Fruit fly (Drosophila melanogaster) whole organism, embryonic: ENCODE data around the gene Polr3E.
A peak's percentile ranks its signal among the peaks of the same experiment; 100 is the strongest.

Experiments used
- Abd-B ChIP-seq: fragments of 200-800 bp; sonication (Bioruptor generic); optimal IDR thresholded peaks from 2 replicates; lab custom pipeline; 2018; ENCODE audit warnings: missing biosample characterization, mild to moderate bottlenecking, missing genetic modification characterization, moderate library complexity
- Adf1 ChIP-seq: fragments of 200-800 bp; sonication (Bioruptor generic); IDR thresholded peaks from 2 replicates; pipeline ENCODE4 v1.3.6; 2022; ENCODE audit warnings: missing biosample characterization, missing genetic modification characterization
- Atf6 ChIP-seq: fragments of 200-800 bp; sonication (Bioruptor generic); IDR thresholded peaks from 2 replicates; pipeline ENCODE4 v1.3.6; 2022; ENCODE audit warnings: missing biosample characterization, missing genetic modification characterization
- Bgb ChIP-seq: fragments of 200-800 bp; sonication (Bioruptor generic); IDR thresholded peaks from 2 replicates; pipeline ENCODE4 v1.3.6; 2022; ENCODE audit warnings: missing biosample characterization, missing genetic modification characterization; ENCODE audit not compliant: partially characterized antibody
- CG11504 ChIP-seq: fragments of 200-800 bp; sonication (Bioruptor generic); optimal IDR thresholded peaks from 3 replicates; lab custom pipeline; 2019; ENCODE audit warnings: missing biosample characterization, mild to moderate bottlenecking, missing genetic modification characterization, moderate library complexity
- CG12155 ChIP-seq: fragments of 200-800 bp; sonication (Bioruptor generic); optimal IDR thresholded peaks from 3 replicates; lab custom pipeline; 2016; ENCODE audit warnings: missing biosample characterization, missing genetic modification characterization
- CG12236 ChIP-seq: fragments of 200-800 bp; sonication (Bioruptor generic); optimal IDR thresholded peaks from 2 replicates; lab custom pipeline; 2016; ENCODE audit warnings: missing biosample characterization, missing genetic modification characterization
- CG12942 ChIP-seq: fragments of 200-800 bp; sonication (Bioruptor generic); optimal IDR thresholded peaks from 3 replicates; lab custom pipeline; 2016; ENCODE audit warnings: missing biosample characterization, missing genetic modification characterization
- CG13296 ChIP-seq: fragments of 200-800 bp; sonication (Bioruptor generic); optimal IDR thresholded peaks from 3 replicates; lab custom pipeline; 2018; ENCODE audit warnings: missing biosample characterization, mild to moderate bottlenecking, missing genetic modification characterization
- CG14667 ChIP-seq: fragments of 200-800 bp; sonication (Bioruptor generic); IDR thresholded peaks from 2 replicates; pipeline ENCODE4 v1.3.6; 2022; ENCODE audit warnings: missing biosample characterization, missing genetic modification characterization
- CG17186 ChIP-seq: fragments of 200-800 bp; sonication (Bioruptor generic); optimal IDR thresholded peaks from 3 replicates; lab custom pipeline; 2017; ENCODE audit warnings: missing biosample characterization, missing genetic modification reagents, missing genetic modification characterization
- CG18011 ChIP-seq: fragments of 200-800 bp; sonication (Bioruptor generic); optimal IDR thresholded peaks from 2 replicates; lab custom pipeline; 2017; ENCODE audit warnings: missing biosample characterization, missing genetic modification characterization, mild to moderate bottlenecking, moderate library complexity, missing genotype
- CG30431 ChIP-seq: fragments of 200-800 bp; sonication (Bioruptor generic); optimal IDR thresholded peaks from 2 replicates; lab custom pipeline; 2017; ENCODE audit warnings: missing biosample characterization, missing genetic modification characterization
- CG31365 ChIP-seq: fragments of 200-800 bp; sonication (Bioruptor generic); optimal IDR thresholded peaks from 2 replicates; lab custom pipeline; 2018; ENCODE audit warnings: missing biosample characterization, mild to moderate bottlenecking, missing genetic modification characterization
- CG32772 ChIP-seq: fragments of 200-800 bp; sonication (Bioruptor generic); IDR thresholded peaks from 2 replicates; pipeline ENCODE4 v1.3.6; 2022; ENCODE audit warnings: missing biosample characterization, missing genetic modification characterization
- CG3995 ChIP-seq: fragments of 200-800 bp; sonication (Bioruptor generic); optimal IDR thresholded peaks from 3 replicates; lab custom pipeline; 2016; ENCODE audit warnings: missing biosample characterization, missing genetic modification characterization
- CG7372 ChIP-seq: fragments of 200-800 bp; sonication (Bioruptor generic); IDR thresholded peaks from 2 replicates; pipeline ENCODE4 v1.3.6; 2022; ENCODE audit warnings: missing biosample characterization, missing genetic modification characterization
- CrebB ChIP-seq: fragments of 200-800 bp; sonication (Bioruptor generic); optimal IDR thresholded peaks from 3 replicates; lab custom pipeline; 2018; ENCODE audit warnings: missing biosample characterization, mild to moderate bottlenecking, missing genetic modification characterization
- E2f1 ChIP-seq: fragments of 200-800 bp; sonication (Bioruptor generic); IDR thresholded peaks from 2 replicates; pipeline ENCODE4 v1.3.6; 2022; ENCODE audit warnings: missing biosample characterization, missing genetic modification characterization
- HmgD ChIP-seq: fragments of 200-800 bp; sonication (Bioruptor generic); optimal IDR thresholded peaks from 3 replicates; lab custom pipeline; 2016; ENCODE audit warnings: missing biosample characterization, missing genetic modification characterization
- Hmr ChIP-seq: fragments of 200-800 bp; sonication (Bioruptor generic); optimal IDR thresholded peaks from 3 replicates; lab custom pipeline; 2017; ENCODE audit warnings: mild to moderate bottlenecking, missing biosample characterization, missing genetic modification reagents, missing genetic modification characterization
- Hr51 ChIP-seq, 2 experiments: fragments of 200-800 bp; sonication (Bioruptor generic); optimal IDR thresholded peaks; 2 replicates in 1 of 2; 3 replicates in 1 of 2; lab custom pipeline; 2016 to 2018; ENCODE audit warnings: missing biosample characterization in 2 of 2, missing genetic modification characterization in 2 of 2, mild to moderate bottlenecking in 1 of 2, moderate library complexity in 1 of 2
- Hsf ChIP-seq: fragments of 200-800 bp; sonication (Bioruptor generic); optimal IDR thresholded peaks from 3 replicates; lab custom pipeline; 2016; ENCODE audit warnings: missing biosample characterization, missing genetic modification characterization
- MBD-R2 ChIP-seq: fragments of 200-800 bp; sonication (Bioruptor generic); IDR thresholded peaks from 2 replicates; pipeline ENCODE4 v1.3.6; 2022; ENCODE audit warnings: missing biosample characterization, missing genetic modification characterization
- Max ChIP-seq: fragments of 200-800 bp; sonication (Bioruptor generic); optimal IDR thresholded peaks from 2 replicates; lab custom pipeline; 2016; ENCODE audit warnings: missing biosample characterization, mild to moderate bottlenecking, missing genetic modification characterization
- Mrtf ChIP-seq: fragments of 200-800 bp; sonication (Bioruptor generic); IDR thresholded peaks from 3 replicates; pipeline ENCODE4 v1.3.6; 2022; ENCODE audit warnings: missing biosample characterization, missing genetic modification characterization
- Nf-YB ChIP-seq: fragments of 200-800 bp; sonication (Bioruptor generic); optimal IDR thresholded peaks from 3 replicates; lab custom pipeline; 2019; ENCODE audit warnings: missing biosample characterization, mild to moderate bottlenecking, missing genetic modification characterization, moderate library complexity
- chif ChIP-seq, 2 experiments: fragments of 200-800 bp; sonication (Bioruptor generic); optimal IDR thresholded peaks; 3 replicates each; lab custom pipeline; 2016; ENCODE audit warnings: missing biosample characterization in 2 of 2, missing genetic modification characterization in 2 of 2
- corto ChIP-seq: fragments of 200-800 bp; sonication (Bioruptor generic); optimal IDR thresholded peaks from 2 replicates; lab custom pipeline; 2016; ENCODE audit warnings: missing biosample characterization, mild to moderate bottlenecking, missing genetic modification characterization, moderate library complexity
- crp ChIP-seq, 2 experiments: fragments of 200-800 bp; sonication (Bioruptor generic); optimal IDR thresholded peaks; 2 replicates in 1 of 2; 3 replicates in 1 of 2; lab custom pipeline; 2017; ENCODE audit warnings: missing biosample characterization in 2 of 2, missing genetic modification characterization in 2 of 2, mild to moderate bottlenecking in 1 of 2, moderate library complexity in 1 of 2
- emc ChIP-seq: fragments of 200-800 bp; sonication (Bioruptor generic); optimal IDR thresholded peaks from 2 replicates; lab custom pipeline; 2016; ENCODE audit warnings: missing biosample characterization, missing genetic modification characterization
- fd102C ChIP-seq: fragments of 200-800 bp; sonication (Bioruptor generic); optimal IDR thresholded peaks from 2 replicates; lab custom pipeline; 2018; ENCODE audit warnings: missing biosample characterization, mild to moderate bottlenecking, missing genetic modification characterization, moderate library complexity
- fd3F ChIP-seq: fragments of 200-800 bp; sonication (Bioruptor generic); optimal IDR thresholded peaks from 2 replicates; lab custom pipeline; 2018; ENCODE audit warnings: missing biosample characterization, mild to moderate bottlenecking, missing genetic modification characterization, moderate library complexity
- gcm ChIP-seq: fragments of 200-800 bp; sonication (Bioruptor generic); optimal IDR thresholded peaks from 2 replicates; lab custom pipeline; 2019; ENCODE audit warnings: missing biosample characterization, mild to moderate bottlenecking, missing genetic modification characterization, moderate library complexity
- gcm2 ChIP-seq: fragments of 200-800 bp; sonication (Bioruptor generic); optimal IDR thresholded peaks from 2 replicates; lab custom pipeline; 2016; ENCODE audit warnings: missing biosample characterization, missing genetic modification characterization
- grau ChIP-seq: fragments of 200-800 bp; optimal IDR thresholded peaks from 3 replicates; lab custom pipeline; 2019; ENCODE audit warnings: missing biosample characterization, mild to moderate bottlenecking, missing genetic modification characterization, moderate library complexity
- her ChIP-seq: fragments of 200-800 bp; sonication (Bioruptor generic); optimal IDR thresholded peaks from 2 replicates; lab custom pipeline; 2016; ENCODE audit warnings: missing biosample characterization, missing genetic modification characterization
- kah ChIP-seq: fragments of 200-800 bp; sonication (Bioruptor generic); optimal IDR thresholded peaks from 2 replicates; lab custom pipeline; 2018; ENCODE audit warnings: missing biosample characterization, mild to moderate bottlenecking, missing genetic modification characterization
- lilli ChIP-seq: fragments of 200-800 bp; sonication (Bioruptor generic); optimal IDR thresholded peaks from 3 replicates; lab custom pipeline; 2016; ENCODE audit warnings: missing biosample characterization, missing genetic modification characterization
- nau ChIP-seq: fragments of 200-800 bp; sonication (Bioruptor generic); optimal IDR thresholded peaks from 3 replicates; lab custom pipeline; 2017; ENCODE audit warnings: missing biosample characterization, mild to moderate bottlenecking, missing genetic modification characterization, missing genetic modification reagents
- nerfin-2 ChIP-seq: fragments of 200-800 bp; sonication (Bioruptor generic); IDR thresholded peaks from 2 replicates; pipeline ENCODE4 v1.3.6; 2022; ENCODE audit warnings: missing biosample characterization, missing genetic modification characterization; ENCODE audit not compliant: partially characterized antibody
- pnt ChIP-seq: fragments of 200-800 bp; sonication (Bioruptor generic); optimal IDR thresholded peaks from 3 replicates; lab custom pipeline; 2016; ENCODE audit warnings: missing biosample characterization, missing genetic modification characterization
- salm ChIP-seq: fragments of 200-800 bp; sonication (Bioruptor generic); optimal IDR thresholded peaks from 2 replicates; lab custom pipeline; 2018; ENCODE audit warnings: missing biosample characterization, mild to moderate bottlenecking, missing genetic modification characterization
- tgo ChIP-seq: fragments of 200-800 bp; sonication (Bioruptor generic); IDR thresholded peaks from 3 replicates; pipeline ENCODE4 v1.3.6; 2022; ENCODE audit warnings: missing biosample characterization, missing genetic modification characterization
- ttk ChIP-seq: fragments of 200-800 bp; sonication (Bioruptor generic); IDR thresholded peaks from 2 replicates; pipeline ENCODE4 v2.1.2; 2022; ENCODE audit warnings: missing biosample characterization, missing genetic modification characterization
- tup ChIP-seq: fragments of 200-800 bp; sonication (Bioruptor generic); optimal IDR thresholded peaks from 2 replicates; lab custom pipeline; 2016; ENCODE audit warnings: missing biosample characterization, mild to moderate bottlenecking, missing genetic modification characterization, moderate library complexity
- wor ChIP-seq: fragments of 200-800 bp; sonication (Bioruptor generic); IDR thresholded peaks from 2 replicates; pipeline ENCODE4 v1.3.6; 2022; ENCODE audit warnings: missing biosample characterization, missing genetic modification characterization
- zen ChIP-seq: fragments of 200-800 bp; sonication (Bioruptor generic); optimal IDR thresholded peaks from 3 replicates; lab custom pipeline; 2018; ENCODE audit warnings: missing biosample characterization, mild to moderate bottlenecking, missing genetic modification characterization, moderate library complexity

The Polr3E gene

dm6 chr3L:21031093-21031930 is at the start of gene Polr3E, which contains the start of gene CG10584 (continued):
- peak; percentile 75 for TF ChIP-seq Atf6
- peak; percentile 90 for TF ChIP-seq fd3F (GFP tag; lab: Kevin White, UChicago)
- peak; percentile 89 for TF ChIP-seq kah (GFP tag; lab: Kevin White, UChicago)
- peak; percentile 91 for TF ChIP-seq salm (tag; lab: Kevin White, UChicago)
- TF ChIP-seq Mrtf, result peak; percentile 68; the same call in 1 of the 3 replicates
- TF ChIP-seq lilli (GFP tag; lab: Kevin White, UChicago), result peak; percentile 81
- TF ChIP-seq tgo (GFP tag; lab: Robert Waterston, UW), result peak; percentile 88
- peak; percentile 95 for TF ChIP-seq CG11504 (tag; lab: Kevin White, UChicago)
- TF ChIP-seq CG12942, result peak; percentile 89
- TF ChIP-seq zen (tag; lab: Kevin White, UChicago), result peak; percentile 92
- peak; percentile 61 for TF ChIP-seq Hsf (GFP tag; lab: Kevin White, UChicago)
- TF ChIP-seq ttk (GFP tag; lab: Robert Waterston, UW), result peak; percentile 75
- peak; percentile 94 for TF ChIP-seq gcm (GFP tag; lab: Kevin White, UChicago)
- peak; percentile 97 for TF ChIP-seq CG13296
- TF ChIP-seq Hr51 (GFP tag; optimal IDR thresholded peaks at IDR 0.05; lab: Kevin White, UChicago), result peak; percentile 49 to 96
- no peak; the same call in none of the 2 replicates for TF ChIP-seq CG7372 (GFP tag; lab: Robert Waterston, UW)
- no peak for TF ChIP-seq her (GFP tag; lab: Kevin White, UChicago)
- no peak for TF ChIP-seq CG12236 (GFP tag; lab: Kevin White, UChicago)
- TF ChIP-seq CG32772 (GFP tag; lab: Robert Waterston, UW), result peak; percentile 73
- TF ChIP-seq emc (GFP tag; lab: Kevin White, UChicago), result no peak
- TF ChIP-seq Max (GFP tag; lab: Kevin White, UChicago), result peak; percentile 86
- peak; percentile 84 for TF ChIP-seq Nf-YB (GFP tag; lab: Kevin White, UChicago)
- TF ChIP-seq CG3995 (GFP tag; lab: Kevin White, UChicago), result peak; percentile 53
- peak; percentile 67 for TF ChIP-seq CG14667 (GFP tag; lab: Robert Waterston, UW)
- TF ChIP-seq MBD-R2 (GFP tag; lab: Robert Waterston, UW), result peak; percentile 94
- no peak for TF ChIP-seq CG31365 (tag; lab: Kevin White, UChicago)
- peak; percentile 83 for TF ChIP-seq E2f1 (GFP tag; lab: Robert Waterston, UW)
- TF ChIP-seq chif (GFP tag; optimal IDR thresholded peaks at IDR 0.05; lab: Kevin White, UChicago), result peak in 1 of 2 experiments; percentile 5
- peak; percentile 45 for TF ChIP-seq gcm2
- TF ChIP-seq nerfin-2 (GFP tag; lab: Robert Waterston, UW), result peak; percentile 19; the same call in 1 of the 2 replicates
- TF ChIP-seq Hmr (GFP tag; lab: Kevin White, UChicago), result peak; percentile 96
- peak; percentile 95 for TF ChIP-seq grau
- peak; percentile 28; the same call in 1 of the 2 replicates for TF ChIP-seq Bgb (GFP tag; lab: Robert Waterston, UW)
- TF ChIP-seq corto, result peak; percentile 72
- peak; percentile 87 for TF ChIP-seq nau (GFP tag; lab: Kevin White, UChicago)
- peak; percentile 3 for TF ChIP-seq HmgD (GFP tag; lab: Kevin White, UChicago)
- peak; percentile 40 for TF ChIP-seq pnt (GFP tag; lab: Kevin White, UChicago)
- TF ChIP-seq crp (GFP tag; optimal IDR thresholded peaks at IDR 0.05; lab: Kevin White, UChicago), result peak; percentile 65 to 95
- TF ChIP-seq CrebB, result peak; percentile 68
- TF ChIP-seq Adf1 (GFP tag; lab: Robert Waterston, UW), result peak; percentile 57
- TF ChIP-seq fd102C (GFP tag; lab: Kevin White, UChicago), result peak; percentile 71
- TF ChIP-seq tup (GFP tag; lab: Kevin White, UChicago), result peak; percentile 66
- TF ChIP-seq CG17186, result peak; percentile 54
- TF ChIP-seq CG30431 (GFP tag; lab: Kevin White, UChicago), result peak; percentile 87
- peak; percentile 77 for TF ChIP-seq CG18011 (GFP tag; lab: Kevin White, UChicago)
- peak; percentile 79 for TF ChIP-seq CG12155 (GFP tag; lab: Kevin White, UChicago)
- peak; percentile 55 for TF ChIP-seq wor (GFP tag; lab: Robert Waterston, UW)
- TF ChIP-seq Abd-B, result peak; percentile 91
